Fruit fly (Drosophila melanogaster) whole organism, embryonic: Measurements from ENCODE around the gene CG6753.

Experiments
- ATbp ChIP-seq: fragments of 200-800 bp; sonication (Bioruptor generic); optimal IDR thresholded peaks from 2 replicates; lab custom pipeline; 2017; ENCODE audit warnings: missing biosample characterization, mild to moderate bottlenecking, missing genetic modification characterization, missing genetic modification reagents
- BEAF-32 ChIP-seq: fragments of 200-800 bp; sonication (Bioruptor generic); optimal IDR thresholded peaks from 3 replicates; lab custom pipeline; 2017; ENCODE audit warnings: missing biosample characterization, missing genetic modification characterization, mild to moderate bottlenecking, moderate library complexity, missing genetic modification reagents
- CG10209 ChIP-seq: fragments of 200-800 bp; sonication (Bioruptor generic); optimal IDR thresholded peaks from 3 replicates; lab custom pipeline; 2017; ENCODE audit warnings: missing biosample characterization, mild to moderate bottlenecking, missing genetic modification characterization, missing genetic modification reagents
- CG10654 ChIP-seq: fragments of 200-800 bp; sonication (Bioruptor generic); optimal IDR thresholded peaks from 2 replicates; lab custom pipeline; 2016; ENCODE audit warnings: missing biosample characterization, missing genetic modification characterization
- CG12769 ChIP-seq: fragments of 200-800 bp; sonication (Bioruptor generic); optimal IDR thresholded peaks from 2 replicates; lab custom pipeline; 2019; ENCODE audit warnings: missing biosample characterization, mild to moderate bottlenecking, missing genetic modification characterization, moderate library complexity
- CG13287 ChIP-seq: fragments of 200-800 bp; sonication (Bioruptor generic); IDR thresholded peaks from 2 replicates; pipeline ENCODE4 v1.3.6; 2022; ENCODE audit warnings: missing biosample characterization, missing genetic modification characterization; ENCODE audit not compliant: partially characterized antibody
- CG14860 ChIP-seq: fragments of 200-800 bp; sonication (Bioruptor generic); IDR thresholded peaks from 3 replicates; pipeline ENCODE4 v1.3.6; 2022; ENCODE audit warnings: missing biosample characterization, missing genetic modification characterization; ENCODE audit not compliant: partially characterized antibody
- CG14965 ChIP-seq: fragments of 200-800 bp; sonication (Bioruptor generic); optimal IDR thresholded peaks from 2 replicates; lab custom pipeline; 2016; ENCODE audit warnings: missing biosample characterization, missing genetic modification characterization, borderline replicate concordance
- CG15696 ChIP-seq: fragments of 200-800 bp; sonication (Bioruptor generic); optimal IDR thresholded peaks from 2 replicates; lab custom pipeline; 2019; ENCODE audit warnings: missing biosample characterization, mild to moderate bottlenecking, missing genetic modification characterization, moderate library complexity
- CG17385 ChIP-seq: fragments of 200-800 bp; sonication (Bioruptor generic); optimal IDR thresholded peaks from 3 replicates; lab custom pipeline; 2018; ENCODE audit warnings: missing biosample characterization, mild to moderate bottlenecking, missing genetic modification characterization
- CG17912 ChIP-seq: fragments of 200-800 bp; sonication (Bioruptor generic); optimal IDR thresholded peaks from 2 replicates; lab custom pipeline; 2018; ENCODE audit warnings: missing biosample characterization, mild to moderate bottlenecking, missing genetic modification characterization
- CG30403 ChIP-seq: fragments of 200-800 bp; sonication (Bioruptor generic); optimal IDR thresholded peaks from 3 replicates; lab custom pipeline; 2016; ENCODE audit warnings: missing biosample characterization, missing genetic modification characterization
- CG4282 ChIP-seq: fragments of 200-800 bp; sonication (Bioruptor generic); optimal IDR thresholded peaks from 2 replicates; lab custom pipeline; 2016; ENCODE audit warnings: missing biosample characterization, missing genetic modification characterization
- CG43689 ChIP-seq: fragments of 200-800 bp; sonication (Bioruptor generic); IDR thresholded peaks from 2 replicates; pipeline ENCODE4 v1.3.6; 2022; ENCODE audit warnings: missing biosample characterization, missing genetic modification characterization
- CG6683 ChIP-seq: fragments of 200-800 bp; sonication (Bioruptor generic); optimal IDR thresholded peaks from 2 replicates; lab custom pipeline; 2017; ENCODE audit warnings: missing biosample characterization, mild to moderate bottlenecking, missing genetic modification characterization, missing genetic modification reagents
- CG7745 ChIP-seq: fragments of 200-800 bp; sonication (Bioruptor generic); optimal IDR thresholded peaks from 2 replicates; lab custom pipeline; 2018; ENCODE audit warnings: missing biosample characterization, mild to moderate bottlenecking, missing genetic modification characterization, moderate library complexity
- CG8944 ChIP-seq: fragments of 200-800 bp; sonication (Bioruptor generic); optimal IDR thresholded peaks from 3 replicates; lab custom pipeline; 2016; ENCODE audit warnings: missing biosample characterization, missing genetic modification characterization
- CG9876 ChIP-seq: fragments of 200-800 bp; sonication (Bioruptor generic); optimal IDR thresholded peaks from 2 replicates; lab custom pipeline; 2016; ENCODE audit warnings: missing biosample characterization, missing genetic modification characterization
- Camta ChIP-seq: fragments of 200-800 bp; sonication (Bioruptor generic); optimal IDR thresholded peaks from 2 replicates; lab custom pipeline; 2016; ENCODE audit warnings: missing biosample characterization, missing genetic modification characterization
- CrebB ChIP-seq: fragments of 200-800 bp; sonication (Bioruptor generic); optimal IDR thresholded peaks from 3 replicates; lab custom pipeline; 2018; ENCODE audit warnings: missing biosample characterization, mild to moderate bottlenecking, missing genetic modification characterization
- Dp ChIP-seq: fragments of 200-800 bp; sonication (Bioruptor generic); optimal IDR thresholded peaks from 2 replicates; lab custom pipeline; 2018; ENCODE audit warnings: missing biosample characterization, mild to moderate bottlenecking, missing genetic modification characterization, moderate library complexity
- Elba2 ChIP-seq: fragments of 200-800 bp; sonication (Bioruptor generic); optimal IDR thresholded peaks from 3 replicates; lab custom pipeline; 2016; ENCODE audit warnings: missing biosample characterization, missing genetic modification characterization
- Fer3 ChIP-seq: fragments of 200-800 bp; sonication (Bioruptor generic); optimal IDR thresholded peaks from 2 replicates; lab custom pipeline; 2018; ENCODE audit warnings: missing biosample characterization, mild to moderate bottlenecking, missing genetic modification characterization, moderate library complexity
- HHEX ChIP-seq: fragments of 200-800 bp; sonication (Bioruptor generic); optimal IDR thresholded peaks from 3 replicates; lab custom pipeline; 2017; ENCODE audit warnings: missing biosample characterization, mild to moderate bottlenecking, missing genetic modification characterization, missing genetic modification reagents
- MTF-1 ChIP-seq: fragments of 200-800 bp; sonication (Bioruptor generic); optimal IDR thresholded peaks from 2 replicates; lab custom pipeline; 2018; ENCODE audit warnings: missing biosample characterization, mild to moderate bottlenecking, missing genetic modification characterization, borderline replicate concordance
- Myb ChIP-seq: fragments of 200-800 bp; sonication (Bioruptor generic); optimal IDR thresholded peaks from 2 replicates; lab custom pipeline; 2016; ENCODE audit warnings: missing biosample characterization, missing genetic modification characterization
- NFAT ChIP-seq: fragments of 200-800 bp; sonication (Bioruptor generic); IDR thresholded peaks from 2 replicates; pipeline ENCODE4 v1.3.6; 2022; ENCODE audit warnings: missing biosample characterization, missing genetic modification characterization
- Oaz ChIP-seq: fragments of 200-800 bp; sonication (Bioruptor generic); IDR thresholded peaks from 2 replicates; pipeline ENCODE4 v1.3.6; 2022; ENCODE audit warnings: missing biosample characterization, missing genetic modification characterization
- Pdp1 ChIP-seq, 2 experiments: fragments of 200-800 bp; sonication (Bioruptor generic); optimal IDR thresholded peaks; 3 replicates each; lab custom pipeline; 2016; ENCODE audit warnings: missing biosample characterization in 2 of 2, missing genetic modification characterization in 2 of 2, mild to moderate bottlenecking in 1 of 2, moderate library complexity in 1 of 2
- Six4 ChIP-seq: fragments of 200-800 bp; sonication (Bioruptor generic); optimal IDR thresholded peaks from 2 replicates; lab custom pipeline; 2016; ENCODE audit warnings: missing biosample characterization, missing genetic modification characterization
- al ChIP-seq: fragments of 200-800 bp; sonication (Bioruptor generic); IDR thresholded peaks from 2 replicates; pipeline ENCODE4 v1.3.6; 2022; ENCODE audit warnings: missing biosample characterization, missing genetic modification characterization
- ash1 ChIP-seq: fragments of 200-800 bp; sonication (Bioruptor generic); optimal IDR thresholded peaks from 2 replicates; lab custom pipeline; 2018; ENCODE audit warnings: missing biosample characterization, mild to moderate bottlenecking, missing genetic modification characterization
- az2 ChIP-seq: fragments of 200-800 bp; sonication (Bioruptor generic); optimal IDR thresholded peaks from 3 replicates; lab custom pipeline; 2016; ENCODE audit warnings: missing biosample characterization, missing genetic modification characterization
- bbx ChIP-seq: fragments of 200-800 bp; sonication (Bioruptor generic); IDR thresholded peaks from 2 replicates; pipeline ENCODE4 v1.3.6; 2022; ENCODE audit warnings: missing biosample characterization, missing genetic modification characterization; ENCODE audit not compliant: partially characterized antibody
- bcd ChIP-seq: fragments of 200-800 bp; sonication (Bioruptor generic); optimal IDR thresholded peaks from 2 replicates; lab custom pipeline; 2017; ENCODE audit warnings: missing biosample characterization, mild to moderate bottlenecking, missing genetic modification characterization
- caup ChIP-seq: fragments of 200-800 bp; sonication (Bioruptor generic); optimal IDR thresholded peaks from 3 replicates; lab custom pipeline; 2017; ENCODE audit warnings: missing biosample characterization, mild to moderate bottlenecking, missing genetic modification characterization, moderate library complexity; ENCODE audit not compliant: severe bottlenecking
- crc ChIP-seq: fragments of 200-800 bp; sonication (Bioruptor generic); optimal IDR thresholded peaks from 2 replicates; lab custom pipeline; 2016; ENCODE audit warnings: missing biosample characterization, missing genetic modification characterization
- crp ChIP-seq, 2 experiments: fragments of 200-800 bp; sonication (Bioruptor generic); optimal IDR thresholded peaks; 2 replicates in 1 of 2; 3 replicates in 1 of 2; lab custom pipeline; 2017; ENCODE audit warnings: missing biosample characterization in 2 of 2, missing genetic modification characterization in 2 of 2, mild to moderate bottlenecking in 1 of 2, moderate library complexity in 1 of 2
- fd102C ChIP-seq: fragments of 200-800 bp; sonication (Bioruptor generic); optimal IDR thresholded peaks from 2 replicates; lab custom pipeline; 2018; ENCODE audit warnings: missing biosample characterization, mild to moderate bottlenecking, missing genetic modification characterization, moderate library complexity
- gem ChIP-seq: fragments of 200-800 bp; sonication (Bioruptor generic); optimal IDR thresholded peaks from 2 replicates; lab custom pipeline; 2019; ENCODE audit warnings: missing biosample characterization, mild to moderate bottlenecking, missing genetic modification characterization, moderate library complexity
- hth ChIP-seq: fragments of >200 bp; optimal IDR thresholded peaks from 2 replicates; lab custom pipeline; 2017; ENCODE audit warnings: inconsistent platforms
- ind ChIP-seq: fragments of 200-800 bp; sonication (Bioruptor generic); optimal IDR thresholded peaks from 3 replicates; lab custom pipeline; 2016; ENCODE audit warnings: missing biosample characterization, missing genetic modification characterization
- nerfin-1 ChIP-seq: fragments of 200-800 bp; sonication (Bioruptor generic); optimal IDR thresholded peaks from 3 replicates; lab custom pipeline; 2019; ENCODE audit warnings: missing biosample characterization, mild to moderate bottlenecking, missing genetic modification characterization, moderate library complexity
- pita ChIP-seq: fragments of 200-800 bp; sonication (Bioruptor generic); optimal IDR thresholded peaks from 2 replicates; lab custom pipeline; 2017; ENCODE audit warnings: missing biosample characterization, mild to moderate bottlenecking, missing genetic modification characterization
- salm ChIP-seq: fragments of 200-800 bp; sonication (Bioruptor generic); optimal IDR thresholded peaks from 2 replicates; lab custom pipeline; 2018; ENCODE audit warnings: missing biosample characterization, mild to moderate bottlenecking, missing genetic modification characterization
- sug ChIP-seq: fragments of 200-800 bp; optimal IDR thresholded peaks from 2 replicates; lab custom pipeline; 2019; ENCODE audit warnings: missing biosample characterization, mild to moderate bottlenecking, missing genetic modification characterization, moderate library complexity
- tgo ChIP-seq: fragments of 200-800 bp; sonication (Bioruptor generic); IDR thresholded peaks from 3 replicates; pipeline ENCODE4 v1.3.6; 2022; ENCODE audit warnings: missing biosample characterization, missing genetic modification characterization
- tin ChIP-seq: fragments of 200-800 bp; sonication (Bioruptor generic); optimal IDR thresholded peaks from 3 replicates; lab custom pipeline; 2016; ENCODE audit warnings: missing biosample characterization, missing genetic modification characterization
- zfh2 ChIP-seq: fragments of 200-800 bp; sonication (Bioruptor generic); optimal IDR thresholded peaks from 2 replicates; lab custom pipeline; 2016; ENCODE audit warnings: missing biosample characterization, missing genetic modification characterization

The CG6753 gene

dm6 chr3R:12627691-12628148 is 14.6 kb downstream of the CG6753 start, which contains the start of the genes Vha55 and Snx3 (continued):
- TF ChIP-seq NFAT (GFP tag; lab: Robert Waterston, UW) (no peak), bcd (GFP tag; lab: Kevin White, UChicago) (peak; percentile 73), nerfin-1 (tag; lab: Kevin White, UChicago) (peak; percentile 95), tgo (no peak), CG4282 (GFP tag; lab: Kevin White, UChicago) (peak; percentile 90), CG6683 (peak; percentile 48), pita (GFP tag; lab: Kevin White, UChicago) (peak; percentile 98), crc (peak; percentile 52), Pdp1 (GFP tag; optimal IDR thresholded peaks at IDR 0.05; lab: Kevin White, UChicago) (peak; percentile 86 to 94), hth (lab: Kevin White, UChicago) (no peak), sug (tag; lab: Kevin White, UChicago) (peak; percentile 82), CG10209 (GFP tag; lab: Kevin White, UChicago) (peak; percentile 55), fd102C (no peak), CG10654 (GFP tag; lab: Kevin White, UChicago) (peak; percentile 76), Six4 (GFP tag; lab: Kevin White, UChicago) (peak; percentile 20), gem (peak; percentile 43), tin (GFP tag; lab: Kevin White, UChicago) (peak; percentile 80), ATbp (GFP tag; lab: Kevin White, UChicago) (no peak), MTF-1 (peak; percentile 48), CG8944 (GFP tag; lab: Kevin White, UChicago) (peak; percentile 84), CG43689 (no peak), Myb (GFP tag; lab: Kevin White, UChicago) (peak; percentile 85), bbx (GFP tag; lab: Robert Waterston, UW) (no peak), CG15696 (tag; lab: Kevin White, UChicago) (peak; percentile 20), CG14965 (GFP tag; lab: Kevin White, UChicago) (peak; percentile 38), Camta (peak; percentile 83), CG7745 (tag; lab: Kevin White, UChicago) (peak; percentile 77), BEAF-32 (peak; percentile 71), salm (no peak), Fer3 (tag; lab: Kevin White, UChicago) (peak; percentile 57), CG17912 (peak; percentile 69), crp (GFP tag; optimal IDR thresholded peaks at IDR 0.05; lab: Kevin White, UChicago) (peak in 1 of 2 experiments; percentile 82), zfh2 (GFP tag; lab: Kevin White, UChicago) (peak; percentile 91), caup (GFP tag; lab: Kevin White, UChicago) (peak; percentile 78), CG17385 (GFP tag; lab: Kevin White, UChicago) (peak; percentile 5), Elba2 (GFP tag; lab: Kevin White, UChicago) (no peak), az2 (peak; percentile 52), Oaz (GFP tag; lab: Robert Waterston, UW) (no peak), CG14860 (no peak), Dp (peak; percentile 67), CG12769 (tag; lab: Kevin White, UChicago) (no peak), ind (GFP tag; lab: Kevin White, UChicago) (peak; percentile 83), al (GFP tag; lab: Robert Waterston, UW) (no peak), HHEX (peak; percentile 16), CG30403 (GFP tag; lab: Kevin White, UChicago) (peak; percentile 80), CG13287 (GFP tag; lab: Robert Waterston, UW) (no peak), CG9876 (GFP tag; lab: Kevin White, UChicago) (peak; percentile 89), ash1 (GFP tag; lab: Kevin White, UChicago) (peak; percentile 82), CrebB (tag; lab: Kevin White, UChicago) (peak; percentile 89)
